Worm (Caenorhabditis elegans) whole organism, midembryonic: Measurements from ENCODE around the gene Y43E12A.3.
"Not testable (repeated sequence)": the region's sequence is repeated elsewhere in the genome, so short reads cannot be mapped to it uniquely, and the experiment has no call there.

Source experiments
- T22C8.4 ChIP-seq: fragments of 200-800 bp; sonication (Bioruptor generic); IDR thresholded peaks from 2 replicates; pipeline ENCODE4 v1.3.6; 2022; ENCODE audit warnings: missing genetic modification characterization, missing compliant biosample characterization
- cog-1 ChIP-seq: sonication (generic microtip); optimal IDR thresholded peaks from 2 replicates; lab custom pipeline; 2016; ENCODE audit warnings: missing genetic modification characterization, missing compliant biosample characterization
- flt-1 ChIP-seq: fragments of 200-800 bp; sonication (Bioruptor generic); IDR thresholded peaks from 2 replicates; pipeline ENCODE4 v1.3.6; 2022; ENCODE audit warnings: missing genetic modification characterization, missing compliant biosample characterization
- klf-2 ChIP-seq: fragments of 200-800 bp; sonication (Bioruptor generic); conservative IDR thresholded peaks from 2 replicates; pipeline ENCODE4 v1.3.6; 2022; ENCODE audit warnings: missing genetic modification reagents, missing genetic modification characterization, missing compliant biosample characterization
- med-1 ChIP-seq: sonication (generic microtip); optimal IDR thresholded peaks from 2 replicates; lab custom pipeline; 2017; ENCODE audit warnings: missing genetic modification characterization, mild to moderate bottlenecking, missing compliant biosample characterization, antibody characterized with exemption, missing genetic modification reagents; ENCODE audit not compliant: insufficient read depth
- ref-1 ChIP-seq: fragments of 200-800 bp; sonication (Bioruptor generic); conservative IDR thresholded peaks from 2 replicates; pipeline ENCODE4 v1.3.6; 2022; ENCODE audit warnings: missing genetic modification reagents, missing genetic modification characterization, missing compliant biosample characterization
- tab-1 ChIP-seq: fragments of 200-800 bp; sonication (Bioruptor generic); IDR thresholded peaks from 2 replicates; pipeline ENCODE4 v1.3.6; 2022; ENCODE audit warnings: missing genetic modification characterization, missing compliant biosample characterization
- ztf-23 ChIP-seq: fragments of 200-800 bp; sonication (Bioruptor generic); IDR thresholded peaks from 2 replicates; pipeline ENCODE4 v1.3.6; 2022; ENCODE audit warnings: missing genetic modification reagents, missing genetic modification characterization, missing compliant biosample characterization
- ztf-29 ChIP-seq: fragments of 200-800 bp; sonication (Bioruptor generic); IDR thresholded peaks from 2 replicates; pipeline ENCODE4 v1.3.6; 2022; ENCODE audit warnings: missing genetic modification reagents, missing genetic modification characterization, missing compliant biosample characterization

The Y43E12A.3 gene

DNA sequence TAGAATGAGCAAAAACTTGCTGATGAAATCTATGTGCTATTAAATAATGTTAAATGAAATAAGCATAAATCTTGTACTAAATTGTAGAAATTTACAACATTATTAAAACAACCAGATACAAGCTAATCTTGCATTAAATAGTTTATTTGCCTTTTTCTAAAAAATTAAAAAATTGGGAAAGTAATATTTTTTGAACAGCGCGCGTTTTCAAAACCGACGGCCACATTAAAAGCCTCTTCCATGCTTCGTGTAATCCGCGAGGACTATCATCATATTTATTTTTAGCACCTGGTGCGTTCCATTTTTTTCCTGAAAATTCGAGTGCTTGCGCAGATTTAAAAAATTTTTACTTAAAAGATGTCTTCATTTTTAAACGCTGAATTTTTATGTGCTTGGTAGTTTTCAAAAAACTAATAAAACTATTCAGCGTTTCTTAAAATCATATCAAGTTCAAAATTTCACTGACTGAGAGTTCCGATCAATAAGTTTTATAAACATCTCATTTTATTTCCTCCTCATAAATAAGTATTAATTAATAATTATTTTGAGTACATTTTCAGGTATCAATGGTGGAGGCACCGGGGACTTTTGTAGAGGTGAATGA is at the start of gene Y43E12A.3:
Gene Y43E12A.3 (plus strand): TSS at position 554 of the 604 bp plus-strand sequence.
- not testable (repeated sequence) for TF ChIP-seq cog-1; ztf-23 (GFP tag; lab: Robert Waterston, UW); med-1 (GFP tag; lab: Kevin White, UChicago)

DNA sequence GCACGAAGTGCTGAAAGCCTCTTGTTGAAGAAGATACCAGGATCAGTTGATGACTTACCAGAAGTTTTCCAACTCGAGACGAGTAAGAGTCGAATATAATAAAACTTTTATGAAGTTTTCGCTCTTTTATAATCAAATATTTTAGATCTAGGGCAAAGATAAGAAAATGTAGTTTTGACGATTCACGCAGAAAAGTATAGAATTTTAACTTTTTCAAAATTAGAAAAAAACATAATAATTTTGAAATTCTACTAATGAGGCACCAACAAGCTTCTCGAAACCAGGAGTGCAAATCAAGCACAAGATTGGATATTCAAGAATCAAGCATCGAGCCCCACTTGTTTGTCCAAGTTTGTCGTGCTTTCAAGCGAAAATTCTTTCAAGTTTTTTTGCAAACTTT is 38.9 kb upstream of the Y43E12A.3 start, which contains the start of gene Y69E1A.1:
Gene Y69E1A.1 (minus strand): TSS at position 101 of the 400 bp plus-strand sequence.
- TF ChIP-seq ztf-23 (GFP tag; lab: Robert Waterston, UW), result no peak
- no peak for TF ChIP-seq klf-2 (GFP tag; lab: Robert Waterston, UW)
- TF ChIP-seq tab-1, result no peak
- no peak for TF ChIP-seq T22C8.4
- TF ChIP-seq med-1 (GFP tag; lab: Kevin White, UChicago), result no peak
- no peak for TF ChIP-seq ref-1 (GFP tag; lab: Robert Waterston, UW)
- TF ChIP-seq flt-1, result no peak
- no peak for TF ChIP-seq ztf-29 (GFP tag; lab: Robert Waterston, UW)
- TF ChIP-seq cog-1, result no peak

DNA sequence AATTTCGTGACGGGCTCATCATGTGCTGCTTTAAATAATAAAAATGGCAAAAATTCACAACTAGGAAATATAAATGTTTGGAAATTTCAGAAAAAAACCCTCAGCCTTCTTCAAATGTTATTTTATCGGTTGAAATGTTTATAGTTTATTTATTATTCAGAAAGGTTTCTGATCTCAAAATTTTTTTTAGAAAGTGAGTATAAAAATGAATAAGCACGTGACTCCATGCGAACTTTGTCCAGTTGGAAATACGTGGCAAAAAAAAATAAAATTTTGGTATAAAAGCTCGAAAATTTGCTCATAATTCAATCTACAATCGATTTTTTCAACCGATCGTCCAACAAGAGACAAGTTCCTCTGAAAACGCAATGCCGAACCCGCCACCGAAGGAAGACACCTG is 38.2 kb upstream of the Y43E12A.3 start, which contains the start of gene nsph-3.1:
Gene nsph-3.1 (plus strand): TSS at position 301 of the 400 bp plus-strand sequence.
- no peak for TF ChIP-seq ref-1 (GFP tag; lab: Robert Waterston, UW)
- TF ChIP-seq klf-2 (GFP tag; lab: Robert Waterston, UW), result no peak
- no peak for TF ChIP-seq med-1 (GFP tag; lab: Kevin White, UChicago)
- no peak for TF ChIP-seq ztf-29 (GFP tag; lab: Robert Waterston, UW)
- no peak for TF ChIP-seq T22C8.4

DNA sequence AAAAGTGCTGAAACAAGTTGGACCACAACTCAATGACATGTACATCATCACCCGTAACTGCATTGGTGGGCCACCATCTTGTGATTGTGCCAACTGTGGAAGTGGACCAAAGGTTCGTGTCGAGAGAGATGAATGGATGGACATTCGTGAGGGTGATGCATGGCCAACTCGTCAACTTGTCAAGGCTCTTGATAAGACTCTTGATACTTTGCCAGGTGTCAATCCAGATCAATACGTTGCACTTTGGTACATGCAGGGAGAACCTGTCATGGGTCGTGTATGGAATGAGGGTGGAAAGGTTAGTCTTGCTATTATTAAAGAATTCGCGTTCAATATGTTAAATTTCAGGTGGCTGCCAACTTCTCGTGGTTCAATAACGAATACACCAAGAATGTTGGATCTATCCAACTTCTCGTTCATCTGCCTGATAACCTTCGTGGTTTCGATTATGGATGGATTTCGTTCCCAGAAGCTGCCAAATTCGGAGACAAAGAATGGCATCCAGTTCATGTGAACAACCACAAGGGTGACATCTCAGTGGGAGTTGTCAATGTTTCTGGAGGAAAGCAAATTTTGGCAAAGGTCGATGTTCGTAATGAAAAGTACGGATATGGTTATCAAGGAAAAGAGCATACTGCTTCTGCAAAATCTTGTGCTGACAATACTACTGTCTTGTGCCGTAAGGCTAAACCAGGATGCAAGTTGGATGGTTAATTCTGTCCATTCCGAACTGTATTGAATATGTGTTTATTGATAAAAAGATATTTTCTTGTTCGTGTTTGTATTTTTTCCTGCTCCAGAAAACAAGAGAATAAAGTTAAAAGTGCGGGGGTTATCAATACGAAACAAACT is 37.1 kb upstream of the Y43E12A.3 start:
- TF ChIP-seq med-1 (GFP tag; lab: Kevin White, UChicago) (no peak), flt-1 (no peak), ztf-29 (GFP tag; lab: Robert Waterston, UW) (no peak)

DNA sequence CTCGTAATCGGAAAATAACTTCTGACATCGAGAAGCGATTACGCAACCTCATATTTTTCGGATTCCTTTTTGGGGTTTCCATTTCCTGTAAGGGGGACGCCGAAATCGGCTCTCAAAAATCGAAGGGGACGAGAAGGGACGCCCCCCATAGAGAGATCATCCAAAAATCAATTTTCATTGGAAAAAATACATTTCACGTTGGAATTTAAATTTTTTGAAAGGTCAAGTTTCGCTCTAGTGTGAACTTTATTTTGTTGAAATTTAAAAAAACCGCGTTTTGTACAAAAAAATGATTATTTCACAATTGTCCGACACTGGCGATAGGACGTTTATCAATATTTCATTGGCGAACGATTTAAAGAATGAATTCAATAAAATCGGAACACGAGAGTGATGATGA is 35.7 kb upstream of the Y43E12A.3 start, which contains the start of gene Y69E1A.3:
Gene Y69E1A.3 (plus strand): TSS at position 301 of the 400 bp plus-strand sequence.
- TF ChIP-seq ztf-23 (GFP tag; lab: Robert Waterston, UW) (no peak), ztf-29 (GFP tag; lab: Robert Waterston, UW) (no peak), tab-1 (no peak), cog-1 (no peak), ref-1 (GFP tag; lab: Robert Waterston, UW) (no peak), T22C8.4 (no peak), klf-2 (GFP tag; lab: Robert Waterston, UW) (no peak), med-1 (GFP tag; lab: Kevin White, UChicago) (no peak), flt-1 (no peak)

DNA sequence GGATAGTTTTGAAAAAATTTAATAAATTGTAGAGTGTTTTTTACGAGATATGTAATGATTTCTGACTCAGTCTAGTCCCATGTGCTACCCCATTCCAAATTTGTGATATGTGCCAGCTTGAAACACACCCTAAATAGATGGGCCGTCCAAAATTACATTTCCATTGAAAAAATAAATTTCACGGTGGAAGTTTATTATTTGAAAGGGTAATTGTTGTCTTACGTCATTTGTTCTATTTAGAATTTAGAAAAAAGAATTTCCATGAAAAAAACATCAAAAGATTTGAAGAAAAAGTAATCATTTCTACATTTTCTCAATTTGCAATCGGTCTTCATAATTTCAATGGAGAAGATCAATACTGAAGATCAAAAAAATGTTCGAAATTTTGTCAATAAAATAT is 32.7 kb upstream of the Y43E12A.3 start, which contains the start of gene Y69E1A.4:
Gene Y69E1A.4 (plus strand): TSS at position 301 of the 400 bp plus-strand sequence.
- TF ChIP-seq med-1 (GFP tag; lab: Kevin White, UChicago); klf-2 (GFP tag; lab: Robert Waterston, UW); ztf-29 (GFP tag; lab: Robert Waterston, UW): not testable (repeated sequence)

DNA sequence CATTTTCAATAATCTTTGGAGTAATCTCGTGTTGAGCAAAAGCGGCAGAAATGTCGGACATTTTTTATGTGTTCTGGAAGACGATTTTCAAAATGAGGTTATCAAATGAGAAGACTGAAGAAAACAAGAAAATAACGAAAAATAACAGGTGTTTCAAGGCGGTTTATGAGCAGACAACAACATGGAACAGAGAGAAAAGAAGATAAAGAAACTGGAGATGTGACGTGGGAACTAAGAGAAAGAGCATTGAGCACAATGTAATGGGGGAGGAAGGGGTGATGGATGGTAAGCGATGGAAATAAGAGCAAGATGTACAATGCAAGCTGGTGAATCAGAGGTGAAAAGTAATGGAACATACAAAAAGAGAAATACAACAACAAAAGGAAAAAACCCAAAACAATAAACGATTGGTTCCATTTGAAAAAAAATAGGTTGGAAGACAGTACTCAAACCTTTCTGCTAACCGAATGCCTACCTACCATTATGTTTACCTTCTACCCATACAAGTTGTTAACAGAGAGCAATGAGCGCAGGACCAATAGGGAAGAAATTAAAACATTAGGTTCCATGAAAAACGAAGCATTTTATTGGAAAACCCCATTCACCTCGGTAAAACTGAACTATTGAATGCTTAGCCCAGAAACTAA is 30.0 kb upstream of the Y43E12A.3 start, which contains the start of gene Y69E1A.5:
Gene Y69E1A.5 (minus strand): TSS at position 73 of the 647 bp plus-strand sequence.
- TF ChIP-seq cog-1 (no peak), med-1 (GFP tag; lab: Kevin White, UChicago) (no peak), tab-1 (no peak), ztf-29 (GFP tag; lab: Robert Waterston, UW) (no peak), ztf-23 (GFP tag; lab: Robert Waterston, UW) (no peak), T22C8.4 (no peak), flt-1 (no peak), klf-2 (GFP tag; lab: Robert Waterston, UW) (no peak), ref-1 (GFP tag; lab: Robert Waterston, UW) (no peak)

DNA sequence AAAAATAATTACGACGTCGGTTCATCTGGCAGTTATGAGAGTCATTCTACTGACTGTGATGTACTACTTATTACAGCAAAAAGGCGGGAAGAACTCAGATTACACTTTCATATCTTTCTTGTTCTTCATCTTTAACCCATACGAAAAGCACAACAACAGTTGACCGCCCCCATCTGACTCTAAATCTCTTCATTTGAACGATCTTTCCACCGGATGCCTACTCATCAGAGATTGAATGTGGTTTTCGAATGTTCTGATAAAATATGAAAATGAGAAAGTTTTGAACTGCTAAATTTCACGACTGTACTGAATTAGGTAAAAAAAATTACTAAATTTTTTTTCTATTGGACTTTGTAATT is 29.5 kb upstream of the Y43E12A.3 start, which contains the start of gene sri-19:
Gene sri-19 (plus strand): TSS at position 143 of the 359 bp plus-strand sequence.
- TF ChIP-seq ztf-23 (GFP tag; lab: Robert Waterston, UW) (no peak), flt-1 (no peak), med-1 (GFP tag; lab: Kevin White, UChicago) (no peak), T22C8.4 (no peak), cog-1 (no peak)

DNA sequence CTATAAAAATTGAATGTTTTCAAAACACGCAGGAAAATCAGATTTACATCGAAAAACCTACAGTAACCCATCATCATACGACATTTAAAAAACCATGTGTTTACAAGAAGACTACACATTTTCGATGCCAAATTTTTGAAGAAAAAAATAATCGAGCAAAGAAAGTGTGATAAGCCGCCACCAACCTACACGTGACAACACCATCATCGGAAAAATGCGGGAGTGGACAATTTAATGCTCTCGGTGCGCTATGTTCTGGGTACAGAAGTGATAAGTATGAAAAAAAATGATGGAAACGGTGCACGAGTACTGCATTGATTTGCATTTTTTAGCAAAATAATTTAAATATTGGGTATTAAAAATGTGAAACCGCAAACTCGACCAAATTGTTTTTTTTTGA is 23.0 kb upstream of the Y43E12A.3 start:
- TF ChIP-seq ztf-23 (GFP tag; lab: Robert Waterston, UW), result no peak
- TF ChIP-seq med-1 (GFP tag; lab: Kevin White, UChicago), result no peak
- TF ChIP-seq flt-1, result no peak
- TF ChIP-seq cog-1, result no peak
- no peak for TF ChIP-seq ref-1 (GFP tag; lab: Robert Waterston, UW)
- TF ChIP-seq ztf-29 (GFP tag; lab: Robert Waterston, UW), result no peak
- TF ChIP-seq klf-2 (GFP tag; lab: Robert Waterston, UW), result no peak
- TF ChIP-seq tab-1, result no peak
- TF ChIP-seq T22C8.4, result no peak
